Worm (Caenorhabditis elegans) whole organism, L3 larva: ENCODE data around the gene srx-131.

Source experiments
- ceh-16 ChIP-seq: sonication (generic microtip); optimal IDR thresholded peaks from 2 replicates; lab custom pipeline; 2017; ENCODE audit warnings: missing biosample characterization, missing genetic modification characterization
- elt-3 ChIP-seq, 3 experiments: fragments of 150-350 bp in 1 of 3; sonication (generic microtip) in 2 of 3; optimal IDR thresholded peaks; 2 replicates in 2 of 3; 4 replicates in 1 of 3; lab custom pipeline; 2014 to 2017; ENCODE audit warnings: missing biosample characterization in 3 of 3, missing genetic modification characterization in 3 of 3
- nhr-28 ChIP-seq: fragments of 150-350 bp; optimal IDR thresholded peaks from 2 replicates; lab custom pipeline; 2014; ENCODE audit warnings: missing biosample characterization, missing genetic modification characterization
- nhr-76 ChIP-seq: fragments of 150-350 bp; sonication (generic microtip); optimal IDR thresholded peaks from 5 replicates; lab custom pipeline; 2014; ENCODE audit warnings: missing biosample characterization, missing genetic modification characterization
- pqm-1 ChIP-seq: fragments of 150-350 bp; optimal IDR thresholded peaks from 2 replicates; lab custom pipeline; 2017; ENCODE audit warnings: missing biosample characterization, missing genetic modification characterization, inconsistent platforms
- tbx-2 ChIP-seq: sonication (generic microtip); optimal IDR thresholded peaks from 2 replicates; lab custom pipeline; 2016; ENCODE audit warnings: mild to moderate bottlenecking, missing genetic modification characterization, missing compliant biosample characterization
- unc-62 ChIP-seq: fragments of 150-350 bp; sonication (generic microtip); optimal IDR thresholded peaks from 4 replicates; lab custom pipeline; 2014; ENCODE audit warnings: missing biosample characterization, missing genetic modification reagents, missing genetic modification characterization

DNA sequence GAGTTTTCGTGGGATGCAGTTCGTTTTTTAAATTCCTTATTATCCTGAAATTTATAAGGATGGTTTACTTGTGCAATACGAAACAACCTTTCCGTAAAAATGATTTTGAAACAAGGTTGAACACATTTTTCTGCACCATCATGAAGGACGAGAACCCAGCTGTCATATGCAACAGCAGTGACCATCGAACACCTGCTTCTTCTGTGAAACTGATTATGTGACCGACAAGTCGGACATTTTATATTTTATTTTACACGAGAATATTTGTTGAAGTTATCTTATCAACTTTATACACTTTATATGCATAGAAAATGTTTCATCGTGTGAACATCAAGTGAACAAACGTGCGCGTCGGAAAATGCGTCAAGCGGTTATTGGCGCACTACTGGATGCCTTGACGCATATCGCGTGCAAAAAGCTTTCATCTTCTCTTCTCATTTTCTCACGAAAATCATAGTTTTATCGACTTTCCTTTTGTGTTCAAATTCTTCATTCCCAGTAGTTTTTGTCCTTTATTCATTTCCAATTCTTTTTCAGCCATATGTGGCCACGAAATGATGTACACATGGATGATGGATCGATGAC lies 26.3 kb upstream of the srx-131 start, which contains the start of gene sel-10:
- TF ChIP-seq elt-3 (tag; optimal IDR thresholded peaks at IDR 0.05; lab: Kevin White, UChicago) (no peak), nhr-76 (tag; lab: Kevin White, UChicago) (no peak), pqm-1 (tag; lab: Kevin White, UChicago) (no peak), nhr-28 (tag; lab: Kevin White, UChicago) (no peak), ceh-16 (tag; lab: Kevin White, UChicago) (no peak), tbx-2 (tag; lab: Kevin White, UChicago) (no peak), unc-62 (GFP tag; lab: Kevin White, UChicago) (no peak)
